Worm (Caenorhabditis elegans): ENCODE results near the gene Y49E10.16.
A peak's percentile ranks its signal among the peaks of the same experiment; 100 is the strongest.

Gene Y49E10.16

ce11 chrIII:12455651-12456420 lies 25.5 kb downstream of the Y49E10.16 start:
- TF ChIP-seq ref-1 (GFP tag; conservative IDR thresholded peaks at IDR 0.05) (no peak), cog-1 (tag; optimal IDR thresholded peaks at IDR 0.05) (no peak), ztf-23 (GFP tag; IDR thresholded peaks at IDR 0.05) (no peak), tab-1 (GFP tag; IDR thresholded peaks at IDR 0.05) (no peak), ztf-29 (GFP tag; IDR thresholded peaks at IDR 0.05) (no peak), med-1 (GFP tag; optimal IDR thresholded peaks at IDR 0.05; ENCODE audit: insufficient read depth) (no peak), klf-2 (GFP tag; conservative IDR thresholded peaks at IDR 0.05) (no peak), flt-1 (GFP tag; IDR thresholded peaks at IDR 0.05) (no peak), T22C8.4 (GFP tag; IDR thresholded peaks at IDR 0.05) (no peak)

- TF ChIP-seq klf-2 (GFP tag; conservative IDR thresholded peaks at IDR 0.05) (no peak), T22C8.4 (GFP tag; IDR thresholded peaks at IDR 0.05) (no peak), ztf-29 (GFP tag; IDR thresholded peaks at IDR 0.05) (no peak), tab-1 (GFP tag; IDR thresholded peaks at IDR 0.05) (no peak), med-1 (GFP tag; optimal IDR thresholded peaks at IDR 0.05; ENCODE audit: insufficient read depth) (no peak), cog-1 (tag; optimal IDR thresholded peaks at IDR 0.05) (no peak), flt-1 (GFP tag; IDR thresholded peaks at IDR 0.05) (no peak), ref-1 (GFP tag; conservative IDR thresholded peaks at IDR 0.05) (no peak), ztf-23 (GFP tag; IDR thresholded peaks at IDR 0.05) (no peak)
Measured at ce11 chrIII:12456801-12457647, 26.7 kb downstream of the Y49E10.16 start, which contains the start of the genes scav-3 and Y49E10.21. Gene scav-3, minus strand, starts transcription at chrIII:12456850. Gene Y49E10.21, plus strand, starts transcription at chrIII:12457597.

- TF ChIP-seq ztf-29 (GFP tag; IDR thresholded peaks at IDR 0.05) (no peak), klf-2 (GFP tag; conservative IDR thresholded peaks at IDR 0.05) (no peak), flt-1 (GFP tag; IDR thresholded peaks at IDR 0.05) (no peak), ref-1 (GFP tag; conservative IDR thresholded peaks at IDR 0.05) (no peak)
Measured at ce11 chrIII:12458970-12459369, 28.7 kb downstream of the Y49E10.16 start.

- TF ChIP-seq ref-1 (GFP tag; conservative IDR thresholded peaks at IDR 0.05) (no peak), flt-1 (GFP tag; IDR thresholded peaks at IDR 0.05) (no peak), klf-2 (GFP tag; conservative IDR thresholded peaks at IDR 0.05) (no peak), ztf-29 (GFP tag; IDR thresholded peaks at IDR 0.05) (no peak), med-1 (GFP tag; optimal IDR thresholded peaks at IDR 0.05; ENCODE audit: insufficient read depth) (no peak)
Measured at ce11 chrIII:12466310-12466709, 36.0 kb downstream of the Y49E10.16 start, which contains the start of gene pstk-1. Gene pstk-1, plus strand, starts transcription at chrIII:12466610.

ce11 chrIII:12468869-12469268 lies 38.6 kb downstream of the Y49E10.16 start, which contains the start of gene Y49E10.29:
Gene Y49E10.29, plus strand, starts transcription at chrIII:12469169.
- no peak for TF ChIP-seq flt-1 (GFP tag; IDR thresholded peaks at IDR 0.05)
- no peak for TF ChIP-seq tab-1 (GFP tag; IDR thresholded peaks at IDR 0.05)
- no peak for TF ChIP-seq med-1 (GFP tag; optimal IDR thresholded peaks at IDR 0.05; ENCODE audit: insufficient read depth)
- TF ChIP-seq ztf-29 (GFP tag; IDR thresholded peaks at IDR 0.05), result no peak
- TF ChIP-seq ref-1 (GFP tag; conservative IDR thresholded peaks at IDR 0.05), result no peak
- TF ChIP-seq T22C8.4 (GFP tag; IDR thresholded peaks at IDR 0.05), result no peak
- TF ChIP-seq cog-1 (tag; optimal IDR thresholded peaks at IDR 0.05), result no peak
- no peak for TF ChIP-seq klf-2 (GFP tag; conservative IDR thresholded peaks at IDR 0.05)
- no peak for TF ChIP-seq ztf-23 (GFP tag; IDR thresholded peaks at IDR 0.05)

- TF ChIP-seq cog-1 (tag; optimal IDR thresholded peaks at IDR 0.05), result no peak
- no peak for TF ChIP-seq klf-2 (GFP tag; conservative IDR thresholded peaks at IDR 0.05)
- no peak for TF ChIP-seq ref-1 (GFP tag; conservative IDR thresholded peaks at IDR 0.05)
- no peak for TF ChIP-seq ztf-23 (GFP tag; IDR thresholded peaks at IDR 0.05)
- no peak for TF ChIP-seq med-1 (GFP tag; optimal IDR thresholded peaks at IDR 0.05; ENCODE audit: insufficient read depth)
- TF ChIP-seq tab-1 (GFP tag; IDR thresholded peaks at IDR 0.05), result no peak
Measured at ce11 chrIII:12469800-12470199, 39.5 kb downstream of the Y49E10.16 start.

- TF ChIP-seq med-1 (GFP tag; optimal IDR thresholded peaks at IDR 0.05; ENCODE audit: insufficient read depth) (no peak), ztf-29 (GFP tag; IDR thresholded peaks at IDR 0.05) (no peak), ref-1 (GFP tag; conservative IDR thresholded peaks at IDR 0.05) (no peak)
Measured at ce11 chrIII:12470589-12470988, 40.3 kb downstream of the Y49E10.16 start.

ce11 chrIII:12472497-12472896 lies 42.2 kb downstream of the Y49E10.16 start, which contains the start of gene cccp-1:
Gene cccp-1, plus strand, starts transcription at chrIII:12472873.
- TF ChIP-seq ztf-23 (GFP tag; IDR thresholded peaks at IDR 0.05) (0 out of 2 replicates have a peak, but pooled peaks have one; percentile 6), flt-1 (GFP tag; IDR thresholded peaks at IDR 0.05) (no peak), T22C8.4 (GFP tag; IDR thresholded peaks at IDR 0.05) (peak; percentile 77; the same call in 1 of the 2 replicates)

All from whole organism, midembryonic.